Worm (Caenorhabditis elegans) whole organism, young adult: ENCODE measurements around the gene nspc-9.

Experiments
- F52B5.7 ChIP-seq: sonication (generic microtip); optimal IDR thresholded peaks from 2 replicates; lab custom pipeline; 2016; ENCODE audit warnings: mild to moderate bottlenecking, missing genetic modification characterization, missing compliant biosample characterization
- K11D2.4 ChIP-seq: fragments of 200-800 bp; sonication (Bioruptor generic); IDR thresholded peaks from 2 replicates; pipeline ENCODE4 v1.3.6; 2022; ENCODE audit warnings: missing genetic modification reagents, missing genetic modification characterization, missing compliant biosample characterization
- K12H6.12 ChIP-seq: fragments of 200-800 bp; sonication (Bioruptor generic); optimal IDR thresholded peaks from 2 replicates; lab custom pipeline; 2018; ENCODE audit warnings: mild to moderate bottlenecking, missing genetic modification characterization, missing compliant biosample characterization
- T26A5.8 ChIP-seq: sonication (generic microtip); optimal IDR thresholded peaks from 2 replicates; lab custom pipeline; 2016; ENCODE audit warnings: missing genetic modification characterization, missing compliant biosample characterization
- Y53F4B.3 ChIP-seq: fragments of 200-800 bp; sonication (Bioruptor generic); IDR thresholded peaks from 2 replicates; pipeline ENCODE4 v1.3.6; 2022; ENCODE audit warnings: missing genetic modification reagents, missing genetic modification characterization, missing compliant biosample characterization
- Y53G8AR.9 ChIP-seq: fragments of 200-800 bp; sonication (Bioruptor generic); conservative IDR thresholded peaks from 2 replicates; pipeline ENCODE4 v1.3.6; 2022; ENCODE audit warnings: missing genetic modification reagents, missing genetic modification characterization, missing compliant biosample characterization
- aptf-3 ChIP-seq: fragments of 200-800 bp; sonication (Bioruptor generic); IDR thresholded peaks from 2 replicates; pipeline ENCODE4 v1.3.6; 2022; ENCODE audit warnings: missing genetic modification characterization, missing compliant biosample characterization
- athp-1 ChIP-seq: sonication (generic microtip); optimal IDR thresholded peaks from 2 replicates; lab custom pipeline; 2017; ENCODE audit warnings: mild to moderate bottlenecking, missing genetic modification characterization, missing compliant biosample characterization
- attf-6 ChIP-seq: fragments of 200-800 bp; sonication (Bioruptor generic); IDR thresholded peaks from 2 replicates; pipeline ENCODE4 v1.3.6; 2022; ENCODE audit warnings: missing genetic modification reagents, missing genetic modification characterization, missing compliant biosample characterization
- bed-2 ChIP-seq: fragments of 200-800 bp; sonication (Bioruptor generic); IDR thresholded peaks from 2 replicates; pipeline ENCODE4 v1.3.6; 2022; ENCODE audit warnings: missing genetic modification reagents, missing genetic modification characterization, missing compliant biosample characterization
- ceh-58 ChIP-seq: fragments of 200-800 bp; sonication (Bioruptor generic); IDR thresholded peaks from 2 replicates; pipeline ENCODE4 v1.3.6; 2022; ENCODE audit warnings: missing genetic modification characterization, missing compliant biosample characterization
- ceh-79 ChIP-seq: sonication (generic microtip); optimal IDR thresholded peaks from 2 replicates; lab custom pipeline; 2017; ENCODE audit warnings: mild to moderate bottlenecking, missing genetic modification characterization, missing compliant biosample characterization
- dpl-1 ChIP-seq: fragments of 150-350 bp; optimal IDR thresholded peaks from 2 replicates; lab custom pipeline; 2014; ENCODE audit warnings: missing biosample characterization, missing genetic modification reagents, missing genetic modification characterization
- efl-1 ChIP-seq: fragments of 150-350 bp; optimal IDR thresholded peaks from 2 replicates; lab custom pipeline; 2014; ENCODE audit warnings: missing biosample characterization, missing genetic modification reagents, missing genetic modification characterization
- lag-1 ChIP-seq: fragments of 200-800 bp; sonication (Bioruptor generic); IDR thresholded peaks from 2 replicates; pipeline ENCODE4 v1.3.6; 2022; ENCODE audit warnings: missing genetic modification reagents, missing genetic modification characterization, missing compliant biosample characterization
- let-526 ChIP-seq: fragments of 200-800 bp; sonication (Bioruptor generic); IDR thresholded peaks from 2 replicates; pipeline ENCODE4 v1.3.6; 2022; ENCODE audit warnings: missing genetic modification reagents, missing genetic modification characterization, missing compliant biosample characterization
- lir-1 ChIP-seq: fragments of 200-800 bp; sonication (Bioruptor generic); conservative IDR thresholded peaks from 2 replicates; pipeline ENCODE4 v1.3.6; 2022; ENCODE audit warnings: missing genetic modification reagents, missing genetic modification characterization, missing compliant biosample characterization
- lsl-1 ChIP-seq: fragments of 200-800 bp; sonication (Bioruptor generic); optimal IDR thresholded peaks from 2 replicates; lab custom pipeline; 2018; ENCODE audit warnings: mild to moderate bottlenecking, missing genetic modification characterization, moderate library complexity, missing compliant biosample characterization
- madf-6 ChIP-seq: fragments of 200-800 bp; sonication (Bioruptor generic); IDR thresholded peaks from 2 replicates; pipeline ENCODE4 v1.3.6; 2022; ENCODE audit warnings: missing genetic modification reagents, missing genetic modification characterization, missing compliant biosample characterization
- mes-4 ChIP-seq: sonication (generic microtip); optimal IDR thresholded peaks from 2 replicates; lab custom pipeline; 2016; ENCODE audit warnings: missing genotype, missing genetic modification characterization, missing compliant biosample characterization
- mxl-1 ChIP-seq: sonication (generic microtip); optimal IDR thresholded peaks from 2 replicates; lab custom pipeline; 2016; ENCODE audit warnings: missing genetic modification characterization, missing compliant biosample characterization
- nhr-90 ChIP-seq: sonication (generic microtip); optimal IDR thresholded peaks from 2 replicates; lab custom pipeline; 2016; ENCODE audit warnings: missing genotype, mild to moderate bottlenecking, missing genetic modification characterization, missing compliant biosample characterization
- rcor-1 ChIP-seq: fragments of 200-800 bp; sonication (Bioruptor generic); IDR thresholded peaks from 2 replicates; pipeline ENCODE4 v1.3.6; 2022; ENCODE audit warnings: missing genetic modification reagents, missing genetic modification characterization, missing compliant biosample characterization
- repo-1 ChIP-seq: sonication (generic microtip); optimal IDR thresholded peaks from 2 replicates; lab custom pipeline; 2017; ENCODE audit warnings: mild to moderate bottlenecking, missing genetic modification characterization, missing compliant biosample characterization
- rpc-1 ChIP-seq, 2 experiments: fragments of 150-350 bp in 1 of 2; sonication (generic microtip) in 1 of 2; optimal IDR thresholded peaks; 2 replicates each; lab custom pipeline; 2014 to 2018; ENCODE audit warnings: missing biosample characterization in 1 of 2, missing genetic modification characterization in 1 of 2, missing genetic modification reagents in 1 of 2, missing genotype in 1 of 2
- sea-2 ChIP-seq: fragments of 200-800 bp; sonication (Bioruptor generic); IDR thresholded peaks from 2 replicates; pipeline ENCODE4 v1.3.6; 2022; ENCODE audit warnings: missing genetic modification characterization, missing compliant biosample characterization
- snpc-1.3 ChIP-seq: sonication (generic microtip); optimal IDR thresholded peaks from 2 replicates; lab custom pipeline; 2017; ENCODE audit warnings: missing genetic modification characterization, mild to moderate bottlenecking, missing compliant biosample characterization, antibody characterized with exemption, moderate library complexity, missing genotype, missing genetic modification reagents; ENCODE audit not compliant: insufficient read depth
- snpc-3.4 ChIP-seq: sonication (generic microtip); optimal IDR thresholded peaks from 2 replicates; lab custom pipeline; 2017; ENCODE audit warnings: missing genetic modification characterization, mild to moderate bottlenecking, missing compliant biosample characterization, antibody characterized with exemption, moderate library complexity, missing genotype, missing genetic modification reagents
- sptf-2 ChIP-seq: fragments of 200-800 bp; sonication (Bioruptor generic); optimal IDR thresholded peaks from 2 replicates; lab custom pipeline; 2018; ENCODE audit warnings: mild to moderate bottlenecking, missing genetic modification characterization, missing compliant biosample characterization
- tbx-9 ChIP-seq: sonication (generic microtip); optimal IDR thresholded peaks from 2 replicates; lab custom pipeline; 2016; ENCODE audit warnings: borderline replicate concordance, missing genetic modification characterization, inconsistent platforms, missing compliant biosample characterization
- ztf-18 ChIP-seq: sonication (generic microtip); optimal IDR thresholded peaks from 2 replicates; lab custom pipeline; 2016; ENCODE audit warnings: missing genotype, mild to moderate bottlenecking, missing genetic modification characterization, missing compliant biosample characterization
- ztf-22 ChIP-seq: fragments of 200-800 bp; sonication (Bioruptor generic); optimal IDR thresholded peaks from 2 replicates; lab custom pipeline; 2018; ENCODE audit warnings: mild to moderate bottlenecking, missing genetic modification characterization, moderate library complexity, missing compliant biosample characterization

The nspc-9 gene

ce11 chrX:12315268-12315667 lies 27.9 kb downstream of the nspc-9 start, which contains the start of gene xtr-2:
Gene xtr-2 (plus strand): TSS chrX:12315568.
- TF ChIP-seq bed-2 (GFP tag; lab: Robert Waterston, UW): no peak
- TF ChIP-seq ceh-58 (GFP tag; lab: Robert Waterston, UW): no peak
- TF ChIP-seq dpl-1 (GFP tag; lab: Kevin White, UChicago): no peak
- TF ChIP-seq snpc-1.3 (tag; lab: Kevin White, UChicago): no peak
- TF ChIP-seq ceh-79: no peak
- no peak for TF ChIP-seq repo-1 (tag; lab: Kevin White, UChicago)
- no peak for TF ChIP-seq mes-4 (tag; lab: Kevin White, UChicago)
- TF ChIP-seq lir-1: no peak
- no peak for TF ChIP-seq tbx-9 (tag; lab: Kevin White, UChicago)
- TF ChIP-seq athp-1 (tag; lab: Kevin White, UChicago): no peak
- no peak for TF ChIP-seq let-526 (GFP tag; lab: Robert Waterston, UW)
- TF ChIP-seq lsl-1: no peak

ce11 chrX:12314395-12314794 lies 28.8 kb downstream of the nspc-9 start:
- TF ChIP-seq sptf-2 (GFP tag; lab: Kevin White, UChicago): no peak

- TF ChIP-seq Y53F4B.3 (GFP tag; lab: Robert Waterston, UW): no peak
- TF ChIP-seq lir-1: peak; percentile 57; the same call in 1 of the 2 replicates
- TF ChIP-seq madf-6 (GFP tag; lab: Robert Waterston, UW): no peak
- peak; percentile 52; the same call in 1 of the 2 replicates for TF ChIP-seq K11D2.4 (GFP tag; lab: Robert Waterston, UW)
- TF ChIP-seq bed-2 (GFP tag; lab: Robert Waterston, UW): peak; percentile 59; the same call in 1 of the 2 replicates
These were observed 29.4 kb downstream of the nspc-9 start for ce11 chrX:12313779-12314178.

ce11 chrX:12308045-12308499 lies 35.1 kb downstream of the nspc-9 start, which contains the start of gene F17A2.16:
Gene F17A2.16 (plus strand): TSS chrX:12308449.
- TF ChIP-seq attf-6 (GFP tag; lab: Robert Waterston, UW): peak; percentile 86
- TF ChIP-seq, all 124 proteins: peak for 1; not testable (repeated sequence) for 123

ce11 chrX:12306565-12306964 lies 36.6 kb downstream of the nspc-9 start, which contains the start of gene phf-32:
Gene phf-32 (plus strand): TSS chrX:12306865.
- no peak for TF ChIP-seq ceh-58 (GFP tag; lab: Robert Waterston, UW)
- TF ChIP-seq aptf-3: no peak
- no peak for TF ChIP-seq ceh-79
- no peak for TF ChIP-seq F52B5.7 (tag; lab: Kevin White, UChicago)
- no peak for TF ChIP-seq Y53G8AR.9 (GFP tag; lab: Robert Waterston, UW)
- TF ChIP-seq nhr-90 (tag; lab: Kevin White, UChicago): no peak
- TF ChIP-seq snpc-3.4 (tag; lab: Kevin White, UChicago): no peak
- TF ChIP-seq rcor-1 (GFP tag; lab: Robert Waterston, UW): no peak
- TF ChIP-seq efl-1 (GFP tag; lab: Kevin White, UChicago): no peak
- no peak for TF ChIP-seq ztf-18 (tag; lab: Kevin White, UChicago)
- TF ChIP-seq sea-2 (GFP tag; lab: Robert Waterston, UW): no peak
- TF ChIP-seq mxl-1 (tag; lab: Kevin White, UChicago): no peak
- no peak for TF ChIP-seq K12H6.12 (tag; lab: Kevin White, UChicago)
- no peak for TF ChIP-seq lag-1 (GFP tag; lab: Robert Waterston, UW)
- TF ChIP-seq rpc-1 (optimal IDR thresholded peaks at IDR 0.05; lab: Kevin White, UChicago): no peak
- TF ChIP-seq rpc-1 (tag; optimal IDR thresholded peaks at IDR 0.05; lab: Kevin White, UChicago): no peak
- TF ChIP-seq ztf-22 (GFP tag; lab: Kevin White, UChicago): no peak
- TF ChIP-seq T26A5.8 (tag; lab: Kevin White, UChicago): no peak
